Fruit fly (Drosophila melanogaster): ENCODE data around the gene CG7542.

CG7542 gene

dm6 chr3L:17578413-17578812 is 28.8 kb downstream of the CG7542 start:
- no peak for TF ChIP-seq Dll (optimal IDR thresholded peaks at IDR 0.05)
- TF ChIP-seq pan (optimal IDR thresholded peaks at IDR 0.05), result no peak
- TF ChIP-seq EcR (GFP tag; optimal IDR thresholded peaks at IDR 0.05), result no peak
- TF ChIP-seq usp (GFP tag; optimal IDR thresholded peaks at IDR 0.05), result no peak
- no peak for TF ChIP-seq CG8478 (optimal IDR thresholded peaks at IDR 0.05)
- TF ChIP-seq psq (optimal IDR thresholded peaks at IDR 0.05), result no peak

- TF ChIP-seq pan (optimal IDR thresholded peaks at IDR 0.05), result no peak
Observed at dm6 chr3L:17579121-17579520, 29.5 kb downstream of the CG7542 start.

- no peak for TF ChIP-seq usp (GFP tag; optimal IDR thresholded peaks at IDR 0.05)
- peak in 1 of 2 experiments; percentile 40 for TF ChIP-seq EcR (GFP tag; optimal IDR thresholded peaks at IDR 0.05)
Observed at dm6 chr3L:17579626-17580025, 30.0 kb downstream of the CG7542 start.

dm6 chr3L:17584718-17585117 is 35.1 kb downstream of the CG7542 start:
- TF ChIP-seq EcR (GFP tag; optimal IDR thresholded peaks at IDR 0.05) (no peak), usp (GFP tag; optimal IDR thresholded peaks at IDR 0.05) (no peak), pan (optimal IDR thresholded peaks at IDR 0.05) (no peak), Dll (optimal IDR thresholded peaks at IDR 0.05) (no peak), CG8478 (optimal IDR thresholded peaks at IDR 0.05) (no peak), psq (optimal IDR thresholded peaks at IDR 0.05) (no peak)

- TF ChIP-seq EcR (GFP tag; optimal IDR thresholded peaks at IDR 0.05) (no peak), CG8478 (optimal IDR thresholded peaks at IDR 0.05) (no peak), psq (optimal IDR thresholded peaks at IDR 0.05) (no peak), Dll (optimal IDR thresholded peaks at IDR 0.05) (no peak), usp (GFP tag; optimal IDR thresholded peaks at IDR 0.05) (no peak), pan (optimal IDR thresholded peaks at IDR 0.05) (no peak)
Observed at dm6 chr3L:17586370-17587048, 36.9 kb downstream of the CG7542 start.

- no peak for TF ChIP-seq usp (GFP tag; optimal IDR thresholded peaks at IDR 0.05)
- no peak for TF ChIP-seq pan (optimal IDR thresholded peaks at IDR 0.05)
- no peak for TF ChIP-seq psq (optimal IDR thresholded peaks at IDR 0.05)
- no peak for TF ChIP-seq CG8478 (optimal IDR thresholded peaks at IDR 0.05)
- TF ChIP-seq EcR (GFP tag; optimal IDR thresholded peaks at IDR 0.05), result no peak
- no peak for TF ChIP-seq Dll (optimal IDR thresholded peaks at IDR 0.05)
Observed at dm6 chr3L:17587292-17587691, 37.7 kb downstream of the CG7542 start.

- TF ChIP-seq EcR (GFP tag; optimal IDR thresholded peaks at IDR 0.05) (no peak), usp (GFP tag; optimal IDR thresholded peaks at IDR 0.05) (no peak), Dll (optimal IDR thresholded peaks at IDR 0.05) (no peak), CG8478 (optimal IDR thresholded peaks at IDR 0.05) (no peak), pan (optimal IDR thresholded peaks at IDR 0.05) (no peak), psq (optimal IDR thresholded peaks at IDR 0.05) (no peak)
Observed at dm6 chr3L:17587897-17588296, 38.3 kb downstream of the CG7542 start.

dm6 chr3L:17588686-17589085 is 39.1 kb downstream of the CG7542 start:
- TF ChIP-seq psq (optimal IDR thresholded peaks at IDR 0.05) (no peak), pan (optimal IDR thresholded peaks at IDR 0.05) (no peak), Dll (optimal IDR thresholded peaks at IDR 0.05) (no peak), usp (GFP tag; optimal IDR thresholded peaks at IDR 0.05) (no peak), EcR (GFP tag; optimal IDR thresholded peaks at IDR 0.05) (no peak), CG8478 (optimal IDR thresholded peaks at IDR 0.05) (no peak)

- no peak for TF ChIP-seq pan (optimal IDR thresholded peaks at IDR 0.05)
- no peak for TF ChIP-seq Dll (optimal IDR thresholded peaks at IDR 0.05)
- TF ChIP-seq usp (GFP tag; optimal IDR thresholded peaks at IDR 0.05), result no peak
- no peak for TF ChIP-seq psq (optimal IDR thresholded peaks at IDR 0.05)
- TF ChIP-seq CG8478 (optimal IDR thresholded peaks at IDR 0.05), result no peak
- TF ChIP-seq EcR (GFP tag; optimal IDR thresholded peaks at IDR 0.05), result no peak
Observed at dm6 chr3L:17590049-17590448, 40.4 kb downstream of the CG7542 start.

- no peak for TF ChIP-seq usp (GFP tag; optimal IDR thresholded peaks at IDR 0.05)
- no peak for TF ChIP-seq CG8478 (optimal IDR thresholded peaks at IDR 0.05)
- no peak for TF ChIP-seq pan (optimal IDR thresholded peaks at IDR 0.05)
- peak; percentile 99 for TF ChIP-seq Dll (optimal IDR thresholded peaks at IDR 0.05)
- TF ChIP-seq EcR (GFP tag; optimal IDR thresholded peaks at IDR 0.05), result peak in 1 of 2 experiments; percentile 95
Observed at dm6 chr3L:17590455-17591216, 41.0 kb downstream of the CG7542 start.

dm6 chr3L:17591217-17591467 is 41.5 kb downstream of the CG7542 start:
- no peak for TF ChIP-seq CG8478 (optimal IDR thresholded peaks at IDR 0.05)
- no peak for TF ChIP-seq pan (optimal IDR thresholded peaks at IDR 0.05)
- no peak for TF ChIP-seq EcR (GFP tag; optimal IDR thresholded peaks at IDR 0.05)
- TF ChIP-seq usp (GFP tag; optimal IDR thresholded peaks at IDR 0.05), result no peak
- TF ChIP-seq psq (optimal IDR thresholded peaks at IDR 0.05), result no peak
- no peak for TF ChIP-seq Dll (optimal IDR thresholded peaks at IDR 0.05)

- TF ChIP-seq usp (GFP tag; optimal IDR thresholded peaks at IDR 0.05) (no peak), Dll (optimal IDR thresholded peaks at IDR 0.05) (no peak), EcR (GFP tag; optimal IDR thresholded peaks at IDR 0.05) (no peak), CG8478 (optimal IDR thresholded peaks at IDR 0.05) (no peak)
Observed at dm6 chr3L:17593174-17593573, 43.5 kb downstream of the CG7542 start.
